Fruit fly (Drosophila melanogaster): Measurements from ENCODE around the gene BoYb.

- no peak for TF ChIP-seq pan (optimal IDR thresholded peaks at IDR 0.05)
- TF ChIP-seq usp (GFP tag; optimal IDR thresholded peaks at IDR 0.05) = no peak
- TF ChIP-seq psq (optimal IDR thresholded peaks at IDR 0.05) = no peak
These were observed at the start of gene BoYb for dm6 chr3L:22901612-22902011.
